Worm (Caenorhabditis elegans) whole organism, L1 larva: Measurements from ENCODE around the gene scl-12.

Experiments used
- C04F5.9 ChIP-seq: sonication (generic microtip); optimal IDR thresholded peaks from 2 replicates; lab custom pipeline; 2016; ENCODE audit warnings: missing genetic modification characterization, missing compliant biosample characterization
- F16B12.6 ChIP-seq: fragments of 150-350 bp; optimal IDR thresholded peaks from 2 replicates; lab custom pipeline; 2014; ENCODE audit warnings: missing biosample characterization, missing genetic modification characterization
- Y116A8C.19 ChIP-seq: sonication (generic microtip); optimal IDR thresholded peaks from 2 replicates; lab custom pipeline; 2016; ENCODE audit warnings: missing compliant biosample characterization, missing genetic modification characterization, borderline replicate concordance
- ama-1 ChIP-seq: fragments of 150-350 bp; optimal IDR thresholded peaks from 2 replicates; lab custom pipeline; 2014
- blmp-1 ChIP-seq: fragments of 150-350 bp; optimal IDR thresholded peaks from 2 replicates; lab custom pipeline; 2014; ENCODE audit warnings: missing biosample characterization, missing genetic modification characterization
- dsc-1 ChIP-seq: sonication (generic microtip); optimal IDR thresholded peaks from 2 replicates; lab custom pipeline; 2016; ENCODE audit warnings: mild to moderate bottlenecking, missing genetic modification characterization, missing compliant biosample characterization
- efl-1 ChIP-seq, 4 experiments: fragments of 150-350 bp; optimal IDR thresholded peaks in 3 of 4; peaks in 1 of 4; 1 replicate in 1 of 4; 2 replicates in 3 of 4; lab custom pipeline; 2014; ENCODE audit warnings: missing biosample characterization in 2 of 4, missing genetic modification characterization in 2 of 4, missing genetic modification reagents in 2 of 4
- efl-3 ChIP-seq: fragments of 200-800 bp; sonication (Bioruptor generic); optimal IDR thresholded peaks from 2 replicates; lab custom pipeline; 2018; ENCODE audit warnings: mild to moderate bottlenecking, missing genetic modification characterization, missing compliant biosample characterization
- elt-2 ChIP-seq: sonication (generic microtip); optimal IDR thresholded peaks from 2 replicates; lab custom pipeline; 2016; ENCODE audit warnings: missing genetic modification characterization, mild to moderate bottlenecking, inconsistent platforms, missing compliant biosample characterization, missing genetic modification reagents
- elt-3 ChIP-seq, 6 experiments: fragments of 150-350 bp in 1 of 6; sonication (generic microtip); optimal IDR thresholded peaks; 2 replicates each; lab custom pipeline; 2017 to 2018; ENCODE audit warnings: missing biosample characterization in 6 of 6, missing genetic modification characterization in 6 of 6, inconsistent platforms in 1 of 6
- ets-5 ChIP-seq: fragments of 200-800 bp; sonication (Bioruptor generic); IDR thresholded peaks from 2 replicates; pipeline ENCODE4 v1.3.6; 2022; ENCODE audit warnings: missing genetic modification characterization, missing compliant biosample characterization
- fkh-10 ChIP-seq: sonication (generic microtip); optimal IDR thresholded peaks from 2 replicates; lab custom pipeline; 2017; ENCODE audit warnings: missing biosample characterization, missing genetic modification reagents, missing genetic modification characterization
- fkh-4 ChIP-seq: sonication (generic microtip); optimal IDR thresholded peaks from 2 replicates; lab custom pipeline; 2016; ENCODE audit warnings: missing compliant biosample characterization, missing genetic modification characterization, borderline replicate concordance
- grh-1 ChIP-seq: fragments of 200-800 bp; sonication (Bioruptor generic); IDR thresholded peaks from 2 replicates; pipeline ENCODE4 v1.3.6; 2022; ENCODE audit warnings: missing genetic modification reagents, missing genetic modification characterization, missing compliant biosample characterization
- lin-13 ChIP-seq: fragments of 150-350 bp; optimal IDR thresholded peaks from 2 replicates; lab custom pipeline; 2014; ENCODE audit warnings: missing biosample characterization, missing genetic modification reagents, missing genetic modification characterization
- lin-14 ChIP-seq: fragments of 200-800 bp; sonication (Bioruptor generic); optimal IDR thresholded peaks from 2 replicates; lab custom pipeline; 2018; ENCODE audit warnings: mild to moderate bottlenecking, missing genetic modification characterization, moderate library complexity, missing compliant biosample characterization
- lin-15B ChIP-seq: fragments of 150-350 bp; sonication (generic microtip); optimal IDR thresholded peaks from 3 replicates; lab custom pipeline; 2014; ENCODE audit warnings: missing biosample characterization, missing genetic modification characterization
- lin-35 ChIP-seq, 2 experiments: fragments of 150-350 bp; optimal IDR thresholded peaks; 2 replicates each; lab custom pipeline; 2014; ENCODE audit warnings: missing biosample characterization in 2 of 2, missing genetic modification characterization in 2 of 2, missing genetic modification reagents in 2 of 2
- lin-39 ChIP-seq: fragments of 150-350 bp; optimal IDR thresholded peaks from 2 replicates; lab custom pipeline; 2014; ENCODE audit warnings: missing biosample characterization, missing genetic modification reagents, missing genetic modification characterization
- lsy-2 ChIP-seq, 2 experiments: fragments of 150-350 bp; optimal IDR thresholded peaks; 2 replicates each; lab custom pipeline; 2014; ENCODE audit warnings: missing biosample characterization in 2 of 2, missing genetic modification characterization in 2 of 2
- mab-9 ChIP-seq: fragments of 200-800 bp; sonication (Bioruptor generic); IDR thresholded peaks from 2 replicates; pipeline ENCODE4 v1.3.6; 2022; ENCODE audit warnings: missing genetic modification reagents, missing genetic modification characterization, missing compliant biosample characterization
- mdl-1 ChIP-seq, 2 experiments: fragments of 150-350 bp; optimal IDR thresholded peaks; 2 replicates each; lab custom pipeline; 2014 to 2017; ENCODE audit warnings: missing biosample characterization in 2 of 2, missing genetic modification characterization in 2 of 2, inconsistent platforms in 1 of 2
- nhr-20 ChIP-seq: sonication (generic microtip); optimal IDR thresholded peaks from 2 replicates; lab custom pipeline; 2016; ENCODE audit warnings: mild to moderate bottlenecking, missing genetic modification characterization, missing compliant biosample characterization
- nhr-85 ChIP-seq: sonication (generic microtip); peaks from one replicate; lab custom pipeline; 2016; ENCODE audit warnings: missing genetic modification characterization, inconsistent platforms, missing compliant biosample characterization
- nhr-90 ChIP-seq: sonication (generic microtip); optimal IDR thresholded peaks from 2 replicates; lab custom pipeline; 2016; ENCODE audit warnings: mild to moderate bottlenecking, missing genetic modification characterization, missing compliant biosample characterization; ENCODE audit not compliant: poor library complexity
- pax-3 ChIP-seq: fragments of 200-800 bp; sonication (Bioruptor generic); optimal IDR thresholded peaks from 2 replicates; lab custom pipeline; 2018; ENCODE audit warnings: mild to moderate bottlenecking, missing genetic modification characterization, moderate library complexity, missing compliant biosample characterization
- pqm-1 ChIP-seq: sonication (generic microtip); optimal IDR thresholded peaks from 3 replicates; lab custom pipeline; 2017; ENCODE audit warnings: missing biosample characterization, missing genetic modification characterization
- skn-1 ChIP-seq: fragments of 150-350 bp; optimal IDR thresholded peaks from 2 replicates; lab custom pipeline; 2014; ENCODE audit warnings: missing biosample characterization, missing genetic modification characterization
- snpc-4 ChIP-seq: fragments of 150-350 bp; optimal IDR thresholded peaks from 2 replicates; lab custom pipeline; 2014; ENCODE audit warnings: missing biosample characterization, missing genetic modification characterization
- snu-23 ChIP-seq: sonication (generic microtip); optimal IDR thresholded peaks from 2 replicates; lab custom pipeline; 2016; ENCODE audit warnings: missing genetic modification characterization, missing compliant biosample characterization
- sox-4 ChIP-seq: sonication (generic microtip); optimal IDR thresholded peaks from 2 replicates; lab custom pipeline; 2016; ENCODE audit warnings: missing genetic modification characterization, missing compliant biosample characterization
- sup-37 ChIP-seq: fragments of 200-800 bp; sonication (Bioruptor generic); optimal IDR thresholded peaks from 2 replicates; lab custom pipeline; 2018; ENCODE audit warnings: mild to moderate bottlenecking, missing genetic modification characterization, missing compliant biosample characterization
- tbx-2 ChIP-seq: sonication (generic microtip); optimal IDR thresholded peaks from 2 replicates; lab custom pipeline; 2016; ENCODE audit warnings: missing genetic modification characterization, missing compliant biosample characterization
- zag-1 ChIP-seq: fragments of 150-350 bp; optimal IDR thresholded peaks from 2 replicates; lab custom pipeline; 2014; ENCODE audit warnings: missing biosample characterization, missing genetic modification characterization

The scl-12 gene

ce11 chrV:3773618-3774017 lies 38.8 kb upstream of the scl-12 start:
- TF ChIP-seq zag-1 (tag; lab: Kevin White, UChicago), result no peak
- no peak for TF ChIP-seq skn-1
- no peak for TF ChIP-seq pqm-1 (tag; lab: Kevin White, UChicago)
- TF ChIP-seq pax-3 (tag; lab: Kevin White, UChicago), result no peak
- TF ChIP-seq ama-1, result no peak
- TF ChIP-seq lin-15B (tag; lab: Kevin White, UChicago), result no peak
- TF ChIP-seq lin-13 (GFP tag; lab: Kevin White, UChicago), result no peak
- no peak for TF ChIP-seq lin-39 (tag; lab: Kevin White, UChicago)
- no peak for TF ChIP-seq grh-1 (GFP tag; lab: Robert Waterston, UW)
- no peak for TF ChIP-seq nhr-20 (tag; lab: Kevin White, UChicago)

ce11 chrV:3774653-3775052 lies 37.7 kb upstream of the scl-12 start:
- peak; percentile 14 for TF ChIP-seq elt-2 (tag; lab: Kevin White, UChicago)
- no peak for TF ChIP-seq snpc-4 (tag; lab: Kevin White, UChicago)

- no peak for TF ChIP-seq sup-37 (GFP tag; lab: Kevin White, UChicago)
- no peak for TF ChIP-seq C04F5.9 (tag; lab: Kevin White, UChicago)
- no peak for TF ChIP-seq lsy-2 (tag; optimal IDR thresholded peaks at IDR 0.05; lab: Kevin White, UChicago)
- no peak for TF ChIP-seq ama-1
- TF ChIP-seq tbx-2 (tag; lab: Kevin White, UChicago), result no peak
- TF ChIP-seq snu-23, result no peak
- TF ChIP-seq ets-5, result no peak
- TF ChIP-seq Y116A8C.19 (tag; lab: Kevin White, UChicago), result no peak
- TF ChIP-seq fkh-4 (tag; lab: Kevin White, UChicago), result no peak
- no peak for TF ChIP-seq mab-9
- no peak for TF ChIP-seq fkh-10 (GFP tag; lab: Kevin White, UChicago)
- no peak for TF ChIP-seq dsc-1 (tag; lab: Kevin White, UChicago)
- no peak for TF ChIP-seq snpc-4 (tag; lab: Kevin White, UChicago)
- no peak for TF ChIP-seq F16B12.6 (tag; lab: Kevin White, UChicago)
- no peak for TF ChIP-seq nhr-90 (tag; lab: Kevin White, UChicago)
Observed at ce11 chrV:3776086-3776589, 36.3 kb upstream of the scl-12 start, which contains the start of gene cysl-3. cysl-3 (minus strand) TSS chrV:3776136.

ce11 chrV:3776946-3777345 lies 35.4 kb upstream of the scl-12 start:
- TF ChIP-seq lin-14 (GFP tag; lab: Kevin White, UChicago) (peak; percentile 51), lin-35 (GFP tag; optimal IDR thresholded peaks at IDR 0.05; lab: Kevin White, UChicago) (peak in 1 of 2 experiments; percentile 37), nhr-85 (tag; lab: Kevin White, UChicago) (peak; percentile 69), sox-4 (tag; lab: Kevin White, UChicago) (no peak), blmp-1 (tag; lab: Kevin White, UChicago) (peak; percentile 43), nhr-20 (tag; lab: Kevin White, UChicago) (peak; percentile 33), mdl-1 (tag; optimal IDR thresholded peaks at IDR 0.05; lab: Kevin White, UChicago) (peak in 1 of 2 experiments; percentile 28), snu-23 (peak; percentile 32), C04F5.9 (tag; lab: Kevin White, UChicago) (no peak), efl-1 (optimal IDR thresholded peaks at IDR 0.05; lab: Kevin White, UChicago) (no peak), efl-1 (GFP tag; optimal IDR thresholded peaks at IDR 0.05 in 1 of 2; lab: Kevin White, UChicago) (peak in 1 of 2 experiments; percentile 87), efl-3 (no peak), elt-3 (tag; optimal IDR thresholded peaks at IDR 0.05; lab: Kevin White, UChicago) (peak in 1 of 6 experiments; percentile 12), elt-2 (tag; lab: Kevin White, UChicago) (peak; percentile 61)
